Fruit fly (Drosophila melanogaster) whole organism, embryonic: ENCODE results near the gene CG15221.

Experiments used
- Atf-2 ChIP-seq: fragments of 200-800 bp; sonication (Bioruptor generic); optimal IDR thresholded peaks from 2 replicates; lab custom pipeline; 2016; ENCODE audit warnings: missing biosample characterization, missing genetic modification characterization
- CG1024 ChIP-seq: fragments of 200-800 bp; sonication (Bioruptor generic); IDR thresholded peaks from 2 replicates; pipeline ENCODE4 v1.3.6; 2022; ENCODE audit warnings: missing biosample characterization, missing genetic modification characterization
- CG10654 ChIP-seq: fragments of 200-800 bp; sonication (Bioruptor generic); optimal IDR thresholded peaks from 2 replicates; lab custom pipeline; 2016; ENCODE audit warnings: missing biosample characterization, missing genetic modification characterization
- CG11398 ChIP-seq: fragments of 200-800 bp; sonication (Bioruptor generic); optimal IDR thresholded peaks from 2 replicates; lab custom pipeline; 2016; ENCODE audit warnings: missing biosample characterization, missing genetic modification characterization
- CG15514 ChIP-seq: fragments of 200-800 bp; sonication (Bioruptor generic); optimal IDR thresholded peaks from 3 replicates; lab custom pipeline; 2017; ENCODE audit warnings: missing biosample characterization, missing genetic modification characterization, mild to moderate bottlenecking, moderate library complexity, missing genetic modification reagents
- CG1602 ChIP-seq: fragments of 200-800 bp; sonication (Bioruptor generic); optimal IDR thresholded peaks from 3 replicates; lab custom pipeline; 2016; ENCODE audit warnings: missing biosample characterization, missing genetic modification characterization
- CG16779 ChIP-seq: fragments of 200-800 bp; sonication (Bioruptor generic); IDR thresholded peaks from 2 replicates; pipeline ENCODE4 v1.3.6; 2022; ENCODE audit warnings: missing biosample characterization, missing genetic modification characterization
- CG16813 ChIP-seq: fragments of 200-800 bp; sonication (Bioruptor generic); IDR thresholded peaks from 3 replicates; pipeline ENCODE4 v1.3.6; 2022; ENCODE audit warnings: missing biosample characterization, missing genetic modification characterization; ENCODE audit not compliant: partially characterized antibody
- CG17328 ChIP-seq: fragments of 200-800 bp; sonication (Bioruptor generic); IDR thresholded peaks from 2 replicates; pipeline ENCODE4 v1.3.6; 2022; ENCODE audit warnings: missing biosample characterization, missing genetic modification characterization
- CG17912 ChIP-seq: fragments of 200-800 bp; sonication (Bioruptor generic); optimal IDR thresholded peaks from 2 replicates; lab custom pipeline; 2018; ENCODE audit warnings: missing biosample characterization, mild to moderate bottlenecking, missing genetic modification characterization
- CG2202 ChIP-seq: fragments of 200-800 bp; sonication (Bioruptor generic); optimal IDR thresholded peaks from 2 replicates; lab custom pipeline; 2018; ENCODE audit warnings: missing biosample characterization, mild to moderate bottlenecking, missing genetic modification characterization
- CG2875 ChIP-seq: fragments of 200-800 bp; sonication (Bioruptor generic); optimal IDR thresholded peaks from 2 replicates; lab custom pipeline; 2017; ENCODE audit warnings: missing biosample characterization, mild to moderate bottlenecking, missing genetic modification characterization, missing genetic modification reagents
- CG2889 ChIP-seq: fragments of 200-800 bp; sonication (Bioruptor generic); IDR thresholded peaks from 3 replicates; pipeline ENCODE4 v1.3.6; 2022; ENCODE audit warnings: missing biosample characterization, missing genetic modification characterization
- CG4854 ChIP-seq: fragments of 200-800 bp; sonication (Bioruptor generic); optimal IDR thresholded peaks from 2 replicates; lab custom pipeline; 2016; ENCODE audit warnings: missing biosample characterization, missing genetic modification characterization, inconsistent platforms
- CG6272 ChIP-seq: fragments of 200-800 bp; sonication (Bioruptor generic); IDR thresholded peaks from 2 replicates; pipeline ENCODE4 v1.3.6; 2022; ENCODE audit warnings: missing biosample characterization, missing genetic modification characterization
- CG7357 ChIP-seq: fragments of 200-800 bp; sonication (Bioruptor generic); IDR thresholded peaks from 3 replicates; pipeline ENCODE4 v1.3.6; 2022; ENCODE audit warnings: missing biosample characterization, missing genetic modification characterization
- CG8944 ChIP-seq: fragments of 200-800 bp; sonication (Bioruptor generic); optimal IDR thresholded peaks from 3 replicates; lab custom pipeline; 2016; ENCODE audit warnings: missing biosample characterization, missing genetic modification characterization
- Camta ChIP-seq: fragments of 200-800 bp; sonication (Bioruptor generic); optimal IDR thresholded peaks from 2 replicates; lab custom pipeline; 2016; ENCODE audit warnings: missing biosample characterization, missing genetic modification characterization
- Dip2 ChIP-seq: fragments of 200-800 bp; sonication (Bioruptor generic); IDR thresholded peaks from 2 replicates; pipeline ENCODE4 v1.3.6; 2022; ENCODE audit warnings: missing biosample characterization, missing genetic modification characterization
- Doc2 ChIP-seq: fragments of 200-800 bp; sonication (Bioruptor generic); IDR thresholded peaks from 2 replicates; pipeline ENCODE4 v1.3.6; 2022; ENCODE audit warnings: missing biosample characterization, missing genetic modification characterization
- Dp ChIP-seq: fragments of 200-800 bp; sonication (Bioruptor generic); optimal IDR thresholded peaks from 2 replicates; lab custom pipeline; 2018; ENCODE audit warnings: missing biosample characterization, mild to moderate bottlenecking, missing genetic modification characterization, moderate library complexity
- Drgx ChIP-seq: fragments of 200-800 bp; sonication (Bioruptor generic); IDR thresholded peaks from 2 replicates; pipeline ENCODE4 v1.3.6; 2022; ENCODE audit warnings: missing biosample characterization, missing genetic modification characterization
- Fer3 ChIP-seq: fragments of 200-800 bp; sonication (Bioruptor generic); optimal IDR thresholded peaks from 2 replicates; lab custom pipeline; 2018; ENCODE audit warnings: missing biosample characterization, mild to moderate bottlenecking, missing genetic modification characterization, moderate library complexity
- Gsc ChIP-seq: fragments of 200-800 bp; sonication (Bioruptor generic); IDR thresholded peaks from 2 replicates; pipeline ENCODE4 v1.3.6; 2022; ENCODE audit warnings: missing biosample characterization, missing genetic modification characterization
- HLH3B ChIP-seq: fragments of 200-800 bp; sonication (Bioruptor generic); IDR thresholded peaks from 2 replicates; pipeline ENCODE4 v1.3.6; 2022; ENCODE audit warnings: missing biosample characterization, missing genetic modification characterization
- Meics ChIP-seq: fragments of 200-800 bp; sonication (Bioruptor generic); optimal IDR thresholded peaks from 2 replicates; lab custom pipeline; 2017; ENCODE audit warnings: missing biosample characterization, mild to moderate bottlenecking, missing genetic modification characterization
- Neu2 ChIP-seq: fragments of 200-800 bp; sonication (Bioruptor generic); optimal IDR thresholded peaks from 3 replicates; lab custom pipeline; 2016; ENCODE audit warnings: missing biosample characterization, missing genetic modification characterization, borderline replicate concordance
- Sox100B ChIP-seq: fragments of 200-800 bp; sonication (Bioruptor generic); optimal IDR thresholded peaks from 3 replicates; lab custom pipeline; 2018; ENCODE audit warnings: missing biosample characterization, mild to moderate bottlenecking, missing genetic modification characterization
- Sox102F ChIP-seq: fragments of 200-800 bp; sonication (Bioruptor generic); optimal IDR thresholded peaks from 2 replicates; lab custom pipeline; 2018; ENCODE audit warnings: missing biosample characterization, mild to moderate bottlenecking, missing genetic modification characterization, moderate library complexity
- Stat92E ChIP-seq, 3 experiments: fragments of >200 bp in 2 of 3; fragments of 200-800 bp in 1 of 3; sonication (Bioruptor generic) in 1 of 3; optimal IDR thresholded peaks; 2 replicates each; lab custom pipeline; 2017 to 2019; ENCODE audit warnings: missing biosample characterization in 3 of 3, missing genetic modification characterization in 3 of 3, mild to moderate bottlenecking in 1 of 3, moderate library complexity in 1 of 3
- Tbp ChIP-seq: fragments of >200 bp; optimal IDR thresholded peaks from 2 replicates; lab custom pipeline; 2018; ENCODE audit warnings: missing biosample characterization, missing genetic modification characterization
- ac ChIP-seq: fragments of 200-800 bp; sonication (Bioruptor generic); optimal IDR thresholded peaks from 3 replicates; lab custom pipeline; 2017; ENCODE audit warnings: missing biosample characterization, mild to moderate bottlenecking, missing genetic modification characterization
- bcd ChIP-seq: fragments of 200-800 bp; sonication (Bioruptor generic); optimal IDR thresholded peaks from 2 replicates; lab custom pipeline; 2017; ENCODE audit warnings: missing biosample characterization, mild to moderate bottlenecking, missing genetic modification characterization
- bsh ChIP-seq, 2 experiments: fragments of 200-800 bp; sonication (Bioruptor generic); optimal IDR thresholded peaks; 2 replicates each; lab custom pipeline; 2017 to 2018; ENCODE audit warnings: mild to moderate bottlenecking in 2 of 2, missing biosample characterization in 2 of 2, missing genetic modification characterization in 2 of 2, moderate library complexity in 1 of 2
- btn ChIP-seq: fragments of 200-800 bp; sonication (Bioruptor generic); optimal IDR thresholded peaks from 2 replicates; lab custom pipeline; 2016; ENCODE audit warnings: missing biosample characterization, missing genetic modification characterization
- chm ChIP-seq: fragments of 200-800 bp; sonication (Bioruptor generic); IDR thresholded peaks from 2 replicates; pipeline ENCODE4 v1.3.6; 2022; ENCODE audit warnings: missing biosample characterization, missing genetic modification characterization
- crc ChIP-seq: fragments of 200-800 bp; sonication (Bioruptor generic); optimal IDR thresholded peaks from 2 replicates; lab custom pipeline; 2016; ENCODE audit warnings: missing biosample characterization, missing genetic modification characterization
- disco-r ChIP-seq: fragments of 200-800 bp; sonication (Bioruptor generic); optimal IDR thresholded peaks from 2 replicates; lab custom pipeline; 2016; ENCODE audit warnings: missing biosample characterization, missing genetic modification characterization
- dpn ChIP-seq, 2 experiments: fragments of 200-800 bp; sonication (Bioruptor generic); optimal IDR thresholded peaks; 3 replicates each; lab custom pipeline; 2016; ENCODE audit warnings: missing biosample characterization in 2 of 2, missing genetic modification characterization in 2 of 2
- eyg ChIP-seq: fragments of 200-800 bp; sonication (Bioruptor generic); optimal IDR thresholded peaks from 3 replicates; lab custom pipeline; 2016; ENCODE audit warnings: missing biosample characterization, missing genetic modification characterization
- ken ChIP-seq: fragments of 200-800 bp; sonication (Bioruptor generic); IDR thresholded peaks from 3 replicates; pipeline ENCODE4 v1.3.6; 2022; ENCODE audit warnings: missing biosample characterization, missing genetic modification characterization
- lbe ChIP-seq: fragments of 200-800 bp; sonication (Bioruptor generic); optimal IDR thresholded peaks from 2 replicates; lab custom pipeline; 2016; ENCODE audit warnings: missing biosample characterization, mild to moderate bottlenecking, missing genetic modification characterization
- nerfin-1 ChIP-seq: fragments of 200-800 bp; sonication (Bioruptor generic); optimal IDR thresholded peaks from 3 replicates; lab custom pipeline; 2019; ENCODE audit warnings: missing biosample characterization, mild to moderate bottlenecking, missing genetic modification characterization, moderate library complexity
- onecut ChIP-seq: fragments of 200-800 bp; sonication (Bioruptor generic); IDR thresholded peaks from 2 replicates; pipeline ENCODE4 v1.3.6; 2022; ENCODE audit warnings: missing biosample characterization, missing genetic modification characterization
- ranshi ChIP-seq: fragments of 200-800 bp; sonication (Bioruptor generic); IDR thresholded peaks from 2 replicates; pipeline ENCODE4 v1.3.6; 2022; ENCODE audit warnings: missing biosample characterization, missing genetic modification characterization
- schlank ChIP-seq: fragments of 200-800 bp; sonication (Bioruptor generic); optimal IDR thresholded peaks from 2 replicates; lab custom pipeline; 2018; ENCODE audit warnings: missing biosample characterization, mild to moderate bottlenecking, missing genetic modification characterization
- sens ChIP-seq: fragments of 200-800 bp; sonication (Bioruptor generic); peaks from one replicate; lab custom pipeline; 2016; ENCODE audit warnings: missing biosample characterization, missing genetic modification characterization
- sim ChIP-seq: fragments of 200-800 bp; sonication (Bioruptor generic); IDR thresholded peaks from 2 replicates; pipeline ENCODE4 v1.3.6; 2022; ENCODE audit warnings: missing biosample characterization, missing genetic modification characterization
- vvl ChIP-seq: fragments of 200-800 bp; sonication (Bioruptor generic); IDR thresholded peaks from 2 replicates; pipeline ENCODE4 v1.3.6; 2022; ENCODE audit warnings: missing biosample characterization, missing genetic modification characterization
- wor ChIP-seq: fragments of 200-800 bp; sonication (Bioruptor generic); IDR thresholded peaks from 2 replicates; pipeline ENCODE4 v1.3.6; 2022; ENCODE audit warnings: missing biosample characterization, missing genetic modification characterization

Gene CG15221

DNA sequence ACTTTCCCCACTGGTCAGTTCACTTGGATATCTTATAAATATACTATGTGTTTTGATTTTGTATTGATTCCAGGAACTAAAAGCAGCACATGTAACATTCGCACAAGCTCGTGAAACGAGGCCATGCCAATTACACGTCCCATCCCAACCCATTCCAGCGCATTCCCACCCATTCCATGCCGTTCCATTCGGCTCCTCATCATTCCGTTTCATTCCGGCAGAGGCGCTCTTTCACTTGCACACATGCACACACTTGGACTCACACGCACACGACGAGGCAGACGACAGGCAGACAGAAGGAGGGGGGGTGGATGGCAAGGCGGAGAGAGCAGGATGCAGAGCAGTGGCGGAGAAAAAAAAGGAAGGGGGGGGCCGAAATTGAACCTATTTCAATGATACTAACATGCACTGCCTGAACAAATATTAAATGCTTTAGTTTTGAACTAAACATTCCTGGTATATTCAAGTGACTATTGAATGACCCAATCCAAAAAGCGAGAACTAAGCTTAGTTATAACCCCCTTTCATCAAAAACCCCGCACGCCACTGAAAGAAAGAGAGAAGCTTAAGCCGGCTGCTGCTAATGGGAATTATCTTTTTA lies 52.0 kb downstream of the CG15221 start (continued):
- TF ChIP-seq wor (GFP tag; lab: Robert Waterston, UW) (no peak), CG16813 (GFP tag; lab: Robert Waterston, UW) (no peak), sim (GFP tag; lab: Robert Waterston, UW) (peak; percentile 9; the same call in 1 of the 2 replicates), CG4854 (GFP tag; lab: Kevin White, UChicago) (no peak), CG8944 (GFP tag; lab: Kevin White, UChicago) (peak; percentile 15), btn (GFP tag; lab: Kevin White, UChicago) (peak; percentile 17), CG2875 (GFP tag; lab: Kevin White, UChicago) (peak; percentile 66), bcd (GFP tag; lab: Kevin White, UChicago) (peak; percentile 55), CG10654 (GFP tag; lab: Kevin White, UChicago) (peak; percentile 33), CG15514 (peak; percentile 12), Stat92E (GFP tag; optimal IDR thresholded peaks at IDR 0.05; lab: Kevin White, UChicago) (no peak), Tbp (GFP tag; lab: Kevin White, UChicago) (no peak), CG6272 (GFP tag; lab: Robert Waterston, UW) (0 out of 2 replicates have a peak, but pooled peaks have one; percentile 26), Meics (GFP tag; lab: Kevin White, UChicago) (peak; percentile 23), CG16779 (no peak), Dip2 (GFP tag; lab: Robert Waterston, UW) (no peak), bsh (GFP tag; optimal IDR thresholded peaks at IDR 0.05; lab: Kevin White, UChicago) (peak; percentile 67 to 91), eyg (GFP tag; lab: Kevin White, UChicago) (peak; percentile 2), Atf-2 (GFP tag; lab: Kevin White, UChicago) (no peak), Neu2 (no peak), vvl (GFP tag; lab: Robert Waterston, UW) (peak; percentile 58; the same call in 1 of the 2 replicates), CG7357 (GFP tag; lab: Robert Waterston, UW) (0 out of 3 replicates have a peak, but pooled peaks have one; percentile 25), Sox102F (no peak), ken (GFP tag; lab: Robert Waterston, UW) (peak; percentile 61; the same call in 2 of the 3 replicates), Dp (no peak), lbe (peak; percentile 69), CG11398 (GFP tag; lab: Kevin White, UChicago) (peak; percentile 11), disco-r (GFP tag; lab: Kevin White, UChicago) (no peak), Sox100B (GFP tag; lab: Kevin White, UChicago) (peak; percentile 39), chm (GFP tag; lab: Robert Waterston, UW) (peak; percentile 29; the same call in 1 of the 2 replicates), nerfin-1 (tag; lab: Kevin White, UChicago) (peak; percentile 43), Drgx (GFP tag; lab: Robert Waterston, UW) (peak; percentile 90), sens (GFP tag; lab: Kevin White, UChicago) (peak; percentile 92), HLH3B (GFP tag; lab: Robert Waterston, UW) (peak; percentile 53; the same call in 1 of the 2 replicates), schlank (no peak), CG1024 (GFP tag; lab: Robert Waterston, UW) (0 out of 2 replicates have a peak, but pooled peaks have one; percentile 30), dpn (GFP tag; optimal IDR thresholded peaks at IDR 0.05; lab: Kevin White, UChicago) (peak in 1 of 2 experiments; percentile 50), ranshi (GFP tag; lab: Robert Waterston, UW) (peak; percentile 34; the same call in 1 of the 2 replicates), Gsc (GFP tag; lab: Robert Waterston, UW) (peak; percentile 47; the same call in 1 of the 2 replicates), crc (GFP tag; lab: Kevin White, UChicago) (no peak), Camta (GFP tag; lab: Kevin White, UChicago) (peak; percentile 15), CG1602 (GFP tag; lab: Kevin White, UChicago) (peak; percentile 38), onecut (GFP tag; lab: Robert Waterston, UW) (peak; percentile 24; the same call in 1 of the 2 replicates), ac (GFP tag; lab: Kevin White, UChicago) (peak; percentile 12), CG17328 (peak; percentile 69), CG17912 (GFP tag; lab: Kevin White, UChicago) (no peak), CG2202 (tag; lab: Kevin White, UChicago) (peak; percentile 60), CG2889 (GFP tag; lab: Robert Waterston, UW) (no peak), Fer3 (peak; percentile 15), Doc2 (no peak)
